Worm (Caenorhabditis elegans): ENCODE data around the gene plpr-1.

The plpr-1 gene

DNA sequence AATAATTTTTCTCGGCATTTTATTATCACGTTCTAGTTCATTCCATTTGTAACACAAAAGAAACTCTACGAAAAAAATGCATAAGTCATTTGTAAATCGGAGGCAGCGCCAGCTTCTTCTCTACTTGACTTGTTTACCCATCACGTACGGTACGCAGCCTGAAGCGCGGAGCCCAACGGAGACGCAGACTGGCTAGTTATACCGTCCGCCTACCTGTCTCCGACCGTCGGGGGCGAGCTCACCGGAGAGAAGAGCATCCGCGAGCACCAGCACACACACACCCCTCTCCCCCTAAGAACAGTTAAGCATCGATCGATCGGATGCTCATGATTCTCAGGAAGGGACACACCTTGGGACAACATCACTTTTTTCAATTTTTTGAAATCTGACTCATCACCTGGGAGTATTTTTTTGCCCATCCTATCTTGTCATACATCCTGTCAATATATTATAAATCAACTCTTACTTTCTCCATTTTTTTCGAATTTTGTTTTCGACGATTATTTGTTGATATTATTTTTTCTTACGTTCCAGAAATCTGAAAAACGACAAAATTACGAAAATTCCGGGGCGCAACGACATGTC is at the start of gene plpr-1:
Gene plpr-1, plus strand, starts transcription at position 535 of the 585 bp plus-strand sequence.
- TF ChIP-seq zag-1 (tag; optimal IDR thresholded peaks at IDR 0.05), result no peak
- no peak for TF ChIP-seq tra-1 (GFP tag; IDR thresholded peaks at IDR 0.05)
- TF ChIP-seq cey-2 (tag; optimal IDR thresholded peaks at IDR 0.05; ENCODE audit: borderline replicate concordance, insufficient read depth), result no peak
- TF ChIP-seq ztf-7 (tag; optimal IDR thresholded peaks at IDR 0.05), result no peak
- no peak for TF ChIP-seq F10B5.3 (tag; optimal IDR thresholded peaks at IDR 0.05)
- peak; percentile 75 for TF ChIP-seq set-16 (GFP tag; IDR thresholded peaks at IDR 0.05)
- TF ChIP-seq ceh-82 (tag; optimal IDR thresholded peaks at IDR 0.05), result no peak
- TF ChIP-seq dmd-8 (GFP tag; IDR thresholded peaks at IDR 0.05), result 0 out of 2 replicates have a peak, but pooled peaks have one; percentile 22

DNA sequence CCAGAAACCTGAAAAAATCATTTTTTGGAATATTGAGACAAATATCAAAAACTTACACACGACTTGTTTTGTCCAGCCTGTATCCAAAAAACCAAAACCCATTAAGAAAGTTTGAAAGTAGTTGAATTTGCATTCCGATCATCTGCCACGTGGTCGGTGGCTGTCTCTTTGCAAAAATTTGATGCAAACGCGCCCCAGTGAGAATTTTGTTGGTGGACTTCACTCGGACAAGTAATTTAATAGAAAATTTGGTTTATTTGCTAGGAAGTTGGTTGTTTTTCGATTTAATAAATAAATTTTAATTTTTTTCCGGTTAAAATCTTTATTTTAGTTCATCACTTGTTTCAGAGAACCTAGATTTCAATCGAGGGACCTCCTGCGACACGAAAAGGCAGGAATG is 46.8 kb upstream of the plpr-1 start:
- no peak for TF ChIP-seq vab-7 (GFP tag; IDR thresholded peaks at IDR 0.05)
- no peak for TF ChIP-seq daf-19 (GFP tag; conservative IDR thresholded peaks at IDR 0.05)
- TF ChIP-seq mxl-3 (GFP tag; optimal IDR thresholded peaks at IDR 0.05), result no peak
- TF ChIP-seq F26F4.8 (GFP tag; conservative IDR thresholded peaks at IDR 0.05), result no peak
- TF ChIP-seq lim-7 (GFP tag; IDR thresholded peaks at IDR 0.05), result no peak
- TF ChIP-seq nhr-11 (tag; optimal IDR thresholded peaks at IDR 0.05), result no peak
- TF ChIP-seq unc-39 (tag; optimal IDR thresholded peaks at IDR 0.05), result no peak
- TF ChIP-seq lsy-2 (tag; optimal IDR thresholded peaks at IDR 0.05), result peak in 1 of 2 experiments; percentile 12
- TF ChIP-seq lin-39 (tag; optimal IDR thresholded peaks at IDR 0.05), result no peak
- peak; percentile 64 for TF ChIP-seq mes-2 (tag; optimal IDR thresholded peaks at IDR 0.05; ENCODE audit: poor library complexity, severe bottlenecking)
- peak; percentile 87 for TF ChIP-seq lin-38 (GFP tag; IDR thresholded peaks at IDR 0.05)
- TF ChIP-seq ZK546.5 (tag; optimal IDR thresholded peaks at IDR 0.05), result no peak
- TF ChIP-seq daf-12 (tag; optimal IDR thresholded peaks at IDR 0.05), result no peak
- no peak for TF ChIP-seq zfp-2 (tag; optimal IDR thresholded peaks at IDR 0.05)
- no peak for TF ChIP-seq unc-62 (GFP tag; optimal IDR thresholded peaks at IDR 0.05 in 1 of 2)
- TF ChIP-seq unc-62 (tag; optimal IDR thresholded peaks at IDR 0.05), result no peak
- TF ChIP-seq mdl-1 (tag; optimal IDR thresholded peaks at IDR 0.05), result peak in 1 of 2 experiments; percentile 21
- peak; percentile 13 for TF ChIP-seq dve-1 (tag; optimal IDR thresholded peaks at IDR 0.05; ENCODE audit: insufficient read depth)
- peak; percentile 8 for TF ChIP-seq nhr-77 (tag; optimal IDR thresholded peaks at IDR 0.05)

DNA sequence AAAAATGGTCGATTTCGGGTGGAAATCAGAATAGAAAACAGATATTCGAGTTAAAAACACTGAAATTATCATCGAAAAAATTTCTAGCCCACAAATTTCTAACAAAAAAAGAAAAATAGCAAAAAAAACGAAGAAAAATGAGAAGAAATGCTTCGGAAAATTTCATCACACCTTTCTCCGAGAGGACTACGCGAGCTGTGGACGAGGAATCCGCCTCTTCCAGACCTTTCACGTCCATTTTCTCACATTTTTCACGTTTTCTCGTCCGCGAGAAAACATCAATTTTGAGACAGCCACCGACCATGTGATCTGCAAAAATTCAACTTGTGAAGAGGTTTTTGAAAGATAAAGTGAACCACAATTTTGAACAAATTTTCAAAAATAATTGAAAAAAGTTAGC is 45.7 kb upstream of the plpr-1 start:
- peak; percentile 52 for TF ChIP-seq lin-38 (GFP tag; IDR thresholded peaks at IDR 0.05)
- no peak for TF ChIP-seq zag-1 (tag; optimal IDR thresholded peaks at IDR 0.05)
- no peak for TF ChIP-seq daf-8 (GFP tag; IDR thresholded peaks at IDR 0.05)
- no peak for TF ChIP-seq lin-39 (tag; optimal IDR thresholded peaks at IDR 0.05)
- TF ChIP-seq daf-19 (GFP tag; conservative IDR thresholded peaks at IDR 0.05), result no peak
- peak; percentile 98 for TF ChIP-seq aha-1 (tag)
- peak in 1 of 2 experiments; percentile 41 for TF ChIP-seq unc-62 (GFP tag; optimal IDR thresholded peaks at IDR 0.05 in 1 of 2)
- TF ChIP-seq unc-62 (tag; optimal IDR thresholded peaks at IDR 0.05), result no peak
- no peak for TF ChIP-seq unc-130 (GFP tag; optimal IDR thresholded peaks at IDR 0.05)
- no peak for TF ChIP-seq lim-7 (GFP tag; IDR thresholded peaks at IDR 0.05)
- TF ChIP-seq aly-2 (tag; optimal IDR thresholded peaks at IDR 0.05), result no peak
- TF ChIP-seq lir-3 (tag; optimal IDR thresholded peaks at IDR 0.05), result no peak
- TF ChIP-seq mep-1 (tag; optimal IDR thresholded peaks at IDR 0.05), result no peak
- no peak for TF ChIP-seq unc-39 (tag; optimal IDR thresholded peaks at IDR 0.05)
- TF ChIP-seq hlh-30 (tag; optimal IDR thresholded peaks at IDR 0.05; ENCODE audit: insufficient read depth), result peak; percentile 37
- TF ChIP-seq madf-5 (GFP tag; IDR thresholded peaks at IDR 0.05), result no peak
- no peak for TF ChIP-seq ztf-11 (tag; optimal IDR thresholded peaks at IDR 0.05)
- no peak for TF ChIP-seq ceh-62 (tag; optimal IDR thresholded peaks at IDR 0.05)
- TF ChIP-seq lsy-2 (tag; optimal IDR thresholded peaks at IDR 0.05), result peak in 1 of 2 experiments; percentile 7
- TF ChIP-seq hif-1 (tag; optimal IDR thresholded peaks at IDR 0.05), result peak in 1 of 2 experiments; percentile 51
- no peak for TF ChIP-seq R02D3.7 (tag; optimal IDR thresholded peaks at IDR 0.05)
- no peak for TF ChIP-seq F26F4.8 (GFP tag; conservative IDR thresholded peaks at IDR 0.05)
- no peak for TF ChIP-seq nhr-102 (tag; optimal IDR thresholded peaks at IDR 0.05)
- TF ChIP-seq pha-4 (GFP tag; IDR thresholded peaks at IDR 0.05), result no peak
- TF ChIP-seq pha-4 (tag; optimal IDR thresholded peaks at IDR 0.05), result no peak
- no peak for TF ChIP-seq spr-1 (tag; optimal IDR thresholded peaks at IDR 0.05)
- TF ChIP-seq nhr-48 (tag; optimal IDR thresholded peaks at IDR 0.05), result no peak
- no peak for TF ChIP-seq tag-97 (GFP tag; IDR thresholded peaks at IDR 0.05)
- no peak for TF ChIP-seq zfp-2 (tag; optimal IDR thresholded peaks at IDR 0.05)
- TF ChIP-seq fos-1 (tag; optimal IDR thresholded peaks at IDR 0.05), result no peak
- no peak for TF ChIP-seq dmd-9 (GFP tag; IDR thresholded peaks at IDR 0.05)
- TF ChIP-seq ces-1 (GFP tag; optimal IDR thresholded peaks at IDR 0.05), result no peak

Data from whole organism, L4 larva.